Worm (Caenorhabditis elegans): ENCODE data around the gene C05C9.3.

C05C9.3 gene

DNA sequence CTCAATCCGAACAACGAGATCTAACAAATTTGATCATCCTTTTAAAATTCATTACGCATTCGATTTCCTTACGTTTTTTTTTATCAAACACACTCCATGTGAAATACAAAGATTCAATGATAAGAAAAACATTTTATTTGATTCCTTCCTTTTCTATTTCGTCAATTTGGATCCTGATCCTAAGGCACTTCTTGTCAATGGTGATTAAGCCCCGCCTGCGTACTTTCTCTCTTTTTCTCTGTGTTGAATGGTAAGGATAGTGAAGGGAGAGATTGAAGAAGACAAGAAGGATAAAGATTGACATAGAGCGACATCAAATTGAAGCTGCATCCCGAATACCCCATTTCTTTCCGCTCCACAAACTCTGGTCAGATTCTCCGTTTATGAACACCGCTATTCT, 43.4 kb downstream of the C05C9.3 start, which contains the start of gene grd-1:
grd-1 (plus strand) TSS at position 241 of the 400 bp plus-strand sequence.
- no peak for TF ChIP-seq nhr-237 (tag; optimal IDR thresholded peaks at IDR 0.05)
- TF ChIP-seq lin-13 (tag; optimal IDR thresholded peaks at IDR 0.05): no peak
- TF ChIP-seq unc-62 (GFP tag; optimal IDR thresholded peaks at IDR 0.05): no peak
- TF ChIP-seq bed-3 (GFP tag; optimal IDR thresholded peaks at IDR 0.05): no peak
- TF ChIP-seq hlh-1 (tag; optimal IDR thresholded peaks at IDR 0.05): no peak
- no peak for TF ChIP-seq mep-1 (tag; optimal IDR thresholded peaks at IDR 0.05)
- no peak for TF ChIP-seq ces-1 (GFP tag; optimal IDR thresholded peaks at IDR 0.05)
- no peak for TF ChIP-seq M03D4.4 (tag; optimal IDR thresholded peaks at IDR 0.05)

DNA sequence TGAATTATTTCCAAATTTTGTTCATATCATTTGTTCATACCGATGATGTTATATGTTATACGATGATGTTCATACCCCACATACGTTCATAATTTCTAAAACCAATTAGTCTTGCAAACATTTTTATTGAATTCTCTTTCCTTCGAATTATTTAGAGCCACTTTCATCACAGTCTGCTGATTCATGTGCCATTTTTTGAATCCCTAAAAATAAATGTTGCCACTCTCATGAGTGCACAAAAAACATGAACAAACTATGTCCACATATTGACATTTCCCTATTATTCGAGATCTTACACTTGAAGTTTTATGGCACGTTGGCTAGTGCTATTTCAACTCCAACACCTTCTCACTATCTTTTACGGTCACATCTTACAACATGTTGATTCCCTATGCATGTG, 45.5 kb downstream of the C05C9.3 start, which contains the start of gene clc-17:
clc-17 (plus strand) TSS at position 301 of the 400 bp plus-strand sequence.
- TF ChIP-seq mab-5 (tag; optimal IDR thresholded peaks at IDR 0.05): no peak
- no peak for TF ChIP-seq lin-13 (tag; optimal IDR thresholded peaks at IDR 0.05)
- TF ChIP-seq pha-4 (tag; optimal IDR thresholded peaks at IDR 0.05): no peak
- TF ChIP-seq flh-1 (GFP tag; optimal IDR thresholded peaks at IDR 0.05): no peak
- TF ChIP-seq ceh-39 (tag; optimal IDR thresholded peaks at IDR 0.05): no peak
- no peak for TF ChIP-seq zip-8 (tag; optimal IDR thresholded peaks at IDR 0.05)
- TF ChIP-seq hlh-1 (tag; optimal IDR thresholded peaks at IDR 0.05): no peak
- no peak for TF ChIP-seq ceh-83 (GFP tag; optimal IDR thresholded peaks at IDR 0.05)
- TF ChIP-seq lsy-2 (tag; optimal IDR thresholded peaks at IDR 0.05): no peak
- no peak for TF ChIP-seq unc-62 (GFP tag; optimal IDR thresholded peaks at IDR 0.05)
- TF ChIP-seq unc-39 (tag; optimal IDR thresholded peaks at IDR 0.05): no peak
- no peak for TF ChIP-seq nhr-237 (tag; optimal IDR thresholded peaks at IDR 0.05)
- TF ChIP-seq ham-2 (GFP tag; optimal IDR thresholded peaks at IDR 0.05): no peak
- TF ChIP-seq snpc-4 (tag; optimal IDR thresholded peaks at IDR 0.05): no peak
- no peak for TF ChIP-seq sem-2 (GFP tag; optimal IDR thresholded peaks at IDR 0.05)

ce11 chrX:11104883-11105629, 47.6 kb downstream of the C05C9.3 start, which contains the start of gene W02H3.1:
Gene W02H3.1, minus strand, starts transcription at chrX:11105460.
- TF ChIP-seq mep-1 (tag; optimal IDR thresholded peaks at IDR 0.05) (no peak), ceh-43 (GFP tag; optimal IDR thresholded peaks at IDR 0.05) (no peak), tbx-8 (GFP tag; optimal IDR thresholded peaks at IDR 0.05) (no peak), M03D4.4 (tag; optimal IDR thresholded peaks at IDR 0.05) (no peak), nhr-76 (tag; optimal IDR thresholded peaks at IDR 0.05) (no peak), elt-1 (tag; optimal IDR thresholded peaks at IDR 0.05; ENCODE audit: borderline replicate concordance, insufficient read depth) (no peak), unc-62 (GFP tag; optimal IDR thresholded peaks at IDR 0.05) (no peak), elt-3 (tag; optimal IDR thresholded peaks at IDR 0.05) (no peak), nhr-28 (tag; optimal IDR thresholded peaks at IDR 0.05) (no peak), nhr-12 (tag; optimal IDR thresholded peaks at IDR 0.05) (no peak), blmp-1 (tag; optimal IDR thresholded peaks at IDR 0.05) (no peak), ztf-11 (tag; optimal IDR thresholded peaks at IDR 0.05) (no peak), mab-5 (tag; optimal IDR thresholded peaks at IDR 0.05) (no peak), lin-13 (tag; optimal IDR thresholded peaks at IDR 0.05) (no peak), lsy-2 (tag; optimal IDR thresholded peaks at IDR 0.05) (no peak), drap-1 (GFP tag; optimal IDR thresholded peaks at IDR 0.05) (no peak), unc-120 (tag; optimal IDR thresholded peaks at IDR 0.05; ENCODE audit: poor library complexity, severe bottlenecking) (no peak)

DNA sequence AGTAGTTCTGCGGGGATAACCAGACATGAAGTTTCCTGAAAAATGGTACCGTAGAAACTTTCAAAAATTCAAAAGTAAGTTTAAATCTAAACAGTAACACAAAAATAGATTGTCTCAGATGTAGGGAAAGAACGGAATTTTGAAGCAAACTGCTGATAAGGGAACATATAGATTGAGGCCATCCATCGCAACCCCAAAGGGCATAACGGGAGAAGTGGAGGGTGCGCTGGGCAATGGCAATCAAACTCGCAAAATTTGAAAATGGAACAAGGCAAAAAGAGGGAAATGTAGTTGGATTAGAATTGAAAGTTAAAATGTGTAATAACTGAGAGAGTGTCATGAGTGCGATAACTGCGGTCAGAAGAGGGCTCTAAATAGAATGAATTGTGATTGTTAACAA, 49.4 kb downstream of the C05C9.3 start:
- TF ChIP-seq ceh-43 (GFP tag; optimal IDR thresholded peaks at IDR 0.05) (no peak), lin-32 (GFP tag; optimal IDR thresholded peaks at IDR 0.05) (no peak), nhr-12 (tag; optimal IDR thresholded peaks at IDR 0.05) (no peak), ham-2 (GFP tag; optimal IDR thresholded peaks at IDR 0.05) (no peak), nhr-2 (tag; optimal IDR thresholded peaks at IDR 0.05) (no peak), M03D4.4 (tag; optimal IDR thresholded peaks at IDR 0.05) (no peak)

DNA sequence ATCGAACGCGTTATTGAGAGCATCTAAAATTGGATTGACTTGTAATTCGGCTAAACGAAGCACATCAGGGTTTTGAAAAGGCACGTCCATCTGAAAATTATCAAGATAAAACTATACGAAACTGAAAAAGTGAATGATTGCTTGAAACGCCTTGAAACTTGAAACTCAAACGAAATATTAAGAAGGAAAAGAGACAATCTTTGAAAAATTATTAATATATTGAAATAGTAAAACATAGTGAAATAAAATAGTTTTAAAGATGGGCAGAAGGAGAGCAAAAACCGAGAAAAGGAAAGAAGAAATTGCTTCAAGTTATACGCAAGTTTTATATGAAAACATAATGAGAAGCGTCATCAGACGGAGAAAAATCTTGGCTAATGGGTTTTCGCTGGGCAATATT, 54.5 kb downstream of the C05C9.3 start, which contains the start of gene W02H3.3:
W02H3.3 (minus strand) TSS at position 101 of the 400 bp plus-strand sequence.
- TF ChIP-seq sem-2 (GFP tag; optimal IDR thresholded peaks at IDR 0.05) (no peak), ceh-39 (tag; optimal IDR thresholded peaks at IDR 0.05) (no peak), pha-4 (tag; optimal IDR thresholded peaks at IDR 0.05) (no peak), nhr-12 (tag; optimal IDR thresholded peaks at IDR 0.05) (no peak)

All from whole organism, mixed stage, embryonic.